Worm (Caenorhabditis elegans): ENCODE data around the gene ZK1058.3.

The ZK1058.3 gene

DNA sequence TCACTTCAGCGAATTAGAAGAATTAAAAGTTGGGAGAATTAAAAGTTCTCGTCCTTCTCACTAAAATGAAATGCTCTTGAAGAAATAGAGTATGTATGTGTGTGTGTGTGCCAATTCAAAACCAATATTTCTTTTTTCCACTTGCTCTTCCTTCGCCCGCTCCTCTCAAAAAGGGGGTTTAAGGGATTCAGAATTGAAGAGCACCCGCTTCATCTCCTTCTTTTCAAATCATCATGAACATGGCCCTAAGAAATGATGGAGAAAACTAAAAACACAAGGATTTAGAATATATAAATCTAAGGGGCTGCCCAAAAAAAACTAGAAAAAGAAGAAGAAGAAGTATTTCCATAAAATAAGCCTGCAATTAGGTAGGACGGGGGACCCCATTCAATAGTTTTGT is 50.5 kb downstream of the ZK1058.3 start:
- TF ChIP-seq tra-4 (tag; optimal IDR thresholded peaks at IDR 0.05) (no peak), hmbx-1 (tag; optimal IDR thresholded peaks at IDR 0.05) (no peak), hmg-4 (GFP tag; optimal IDR thresholded peaks at IDR 0.05) (no peak), ama-1 (optimal IDR thresholded peaks at IDR 0.05) (no peak), sea-1 (GFP tag; conservative IDR thresholded peaks at IDR 0.05) (no peak), ets-7 (tag; optimal IDR thresholded peaks at IDR 0.05) (no peak), ceh-36 (tag; optimal IDR thresholded peaks at IDR 0.05) (no peak), pes-1 (GFP tag; IDR thresholded peaks at IDR 0.05) (no peak), aly-1 (tag; optimal IDR thresholded peaks at IDR 0.05) (no peak), tbx-11 (GFP tag; IDR thresholded peaks at IDR 0.05) (no peak), flt-1 (GFP tag; IDR thresholded peaks at IDR 0.05) (no peak), scrt-1 (GFP tag; IDR thresholded peaks at IDR 0.05) (no peak), tbx-37 (GFP tag; conservative IDR thresholded peaks at IDR 0.05) (no peak), ceh-13 (GFP tag; optimal IDR thresholded peaks at IDR 0.05) (no peak), B0310.2 (tag; optimal IDR thresholded peaks at IDR 0.05) (no peak), hnd-1 (tag; optimal IDR thresholded peaks at IDR 0.05) (no peak), F13C5.2 (tag; optimal IDR thresholded peaks at IDR 0.05) (no peak)
